Worm (Caenorhabditis elegans) whole organism, young adult: ENCODE data around the gene F59A6.2.

Experiments
- F23B12.7 ChIP-seq: sonication (generic microtip); optimal IDR thresholded peaks from 2 replicates; lab custom pipeline; 2017; ENCODE audit warnings: missing genetic modification characterization, mild to moderate bottlenecking, missing compliant biosample characterization, antibody characterized with exemption, moderate library complexity; ENCODE audit not compliant: insufficient read depth
- F37B4.10 ChIP-seq: fragments of 200-800 bp; sonication (Bioruptor generic); IDR thresholded peaks from 2 replicates; pipeline ENCODE4 v1.3.6; 2022; ENCODE audit warnings: missing genetic modification characterization, missing compliant biosample characterization
- T26A5.8 ChIP-seq: sonication (generic microtip); optimal IDR thresholded peaks from 2 replicates; lab custom pipeline; 2016; ENCODE audit warnings: missing genetic modification characterization, missing compliant biosample characterization
- Y53F4B.3 ChIP-seq: fragments of 200-800 bp; sonication (Bioruptor generic); IDR thresholded peaks from 2 replicates; pipeline ENCODE4 v1.3.6; 2022; ENCODE audit warnings: missing genetic modification reagents, missing genetic modification characterization, missing compliant biosample characterization
- Y53G8AR.9 ChIP-seq: fragments of 200-800 bp; sonication (Bioruptor generic); conservative IDR thresholded peaks from 2 replicates; pipeline ENCODE4 v1.3.6; 2022; ENCODE audit warnings: missing genetic modification reagents, missing genetic modification characterization, missing compliant biosample characterization
- aptf-3 ChIP-seq: fragments of 200-800 bp; sonication (Bioruptor generic); IDR thresholded peaks from 2 replicates; pipeline ENCODE4 v1.3.6; 2022; ENCODE audit warnings: missing genetic modification characterization, missing compliant biosample characterization
- atf-7 ChIP-seq: sonication (generic microtip); optimal IDR thresholded peaks from 2 replicates; lab custom pipeline; 2017; ENCODE audit warnings: mild to moderate bottlenecking, missing genetic modification characterization, missing compliant biosample characterization
- cebp-1 ChIP-seq, 2 experiments: fragments of 200-800 bp in 1 of 2; sonication (Bioruptor generic) in 1 of 2; sonication (generic microtip) in 1 of 2; IDR thresholded peaks in 1 of 2; optimal IDR thresholded peaks in 1 of 2; 2 replicates each; pipeline versions ENCODE4 v1.3.6 to Lab custom; 2017 to 2022; ENCODE audit warnings: missing compliant biosample characterization in 2 of 2, missing genetic modification characterization in 2 of 2, mild to moderate bottlenecking in 1 of 2, missing genetic modification reagents in 1 of 2, moderate library complexity in 1 of 2
- cebp-2 ChIP-seq: fragments of 200-800 bp; sonication (Bioruptor generic); IDR thresholded peaks from 2 replicates; pipeline ENCODE4 v1.3.6; 2022; ENCODE audit warnings: missing genetic modification characterization, missing compliant biosample characterization
- ceh-40 ChIP-seq: fragments of 200-800 bp; sonication (Bioruptor generic); IDR thresholded peaks from 2 replicates; pipeline ENCODE4 v1.3.6; 2022; ENCODE audit warnings: missing genetic modification characterization, missing compliant biosample characterization
- ceh-79 ChIP-seq: sonication (generic microtip); optimal IDR thresholded peaks from 2 replicates; lab custom pipeline; 2017; ENCODE audit warnings: mild to moderate bottlenecking, missing genetic modification characterization, missing compliant biosample characterization
- gei-17 ChIP-seq: fragments of 200-800 bp; sonication (Bioruptor generic); optimal IDR thresholded peaks from 2 replicates; lab custom pipeline; 2018; ENCODE audit warnings: mild to moderate bottlenecking, missing genetic modification characterization, missing compliant biosample characterization
- hlh-12 ChIP-seq: sonication (generic microtip); optimal IDR thresholded peaks from 2 replicates; lab custom pipeline; 2016; ENCODE audit warnings: missing genetic modification characterization, missing compliant biosample characterization
- hmg-1.2 ChIP-seq: fragments of 200-800 bp; sonication (Bioruptor generic); IDR thresholded peaks from 2 replicates; pipeline ENCODE4 v1.3.6; 2022; ENCODE audit warnings: missing genetic modification reagents, missing genetic modification characterization, missing compliant biosample characterization
- hsf-1 ChIP-seq: fragments of 200-800 bp; sonication (Bioruptor generic); IDR thresholded peaks from 2 replicates; pipeline ENCODE4 v1.3.6; 2022; ENCODE audit warnings: missing genetic modification reagents, missing genetic modification characterization, missing compliant biosample characterization
- lin-26 ChIP-seq: fragments of 200-800 bp; sonication (Bioruptor generic); IDR thresholded peaks from 2 replicates; pipeline ENCODE4 v1.3.6; 2022; ENCODE audit warnings: missing genetic modification reagents, missing genetic modification characterization, missing compliant biosample characterization
- lsl-1 ChIP-seq: fragments of 200-800 bp; sonication (Bioruptor generic); optimal IDR thresholded peaks from 2 replicates; lab custom pipeline; 2018; ENCODE audit warnings: mild to moderate bottlenecking, missing genetic modification characterization, moderate library complexity, missing compliant biosample characterization
- madf-6 ChIP-seq: fragments of 200-800 bp; sonication (Bioruptor generic); IDR thresholded peaks from 2 replicates; pipeline ENCODE4 v1.3.6; 2022; ENCODE audit warnings: missing genetic modification reagents, missing genetic modification characterization, missing compliant biosample characterization
- nfyb-1 ChIP-seq: fragments of 200-800 bp; sonication (Bioruptor generic); IDR thresholded peaks from 2 replicates; pipeline ENCODE4 v1.3.6; 2022; ENCODE audit warnings: missing genetic modification reagents, missing genetic modification characterization, missing compliant biosample characterization
- nhr-27 ChIP-seq: fragments of 200-800 bp; sonication (Bioruptor generic); optimal IDR thresholded peaks from 2 replicates; lab custom pipeline; 2018; ENCODE audit warnings: mild to moderate bottlenecking, missing genetic modification characterization, moderate library complexity, missing compliant biosample characterization
- nhr-90 ChIP-seq: sonication (generic microtip); optimal IDR thresholded peaks from 2 replicates; lab custom pipeline; 2016; ENCODE audit warnings: missing genotype, mild to moderate bottlenecking, missing genetic modification characterization, missing compliant biosample characterization
- pbrm-1 ChIP-seq: fragments of 200-800 bp; sonication (Bioruptor generic); IDR thresholded peaks from 2 replicates; pipeline ENCODE4 v1.3.6; 2022; ENCODE audit warnings: missing genetic modification reagents, missing genetic modification characterization, missing compliant biosample characterization
- sdz-38 ChIP-seq: sonication (generic microtip); optimal IDR thresholded peaks from 2 replicates; lab custom pipeline; 2016; ENCODE audit warnings: missing genotype, missing genetic modification characterization, missing compliant biosample characterization
- sea-2 ChIP-seq: fragments of 200-800 bp; sonication (Bioruptor generic); IDR thresholded peaks from 2 replicates; pipeline ENCODE4 v1.3.6; 2022; ENCODE audit warnings: missing genetic modification characterization, missing compliant biosample characterization
- tlf-1 ChIP-seq: fragments of 200-800 bp; sonication (Bioruptor generic); optimal IDR thresholded peaks from 2 replicates; lab custom pipeline; 2018; ENCODE audit warnings: mild to moderate bottlenecking, missing genetic modification characterization, missing compliant biosample characterization
- unc-130 ChIP-seq: sonication (generic microtip); optimal IDR thresholded peaks from 2 replicates; lab custom pipeline; 2016; ENCODE audit warnings: missing genetic modification reagents, missing genetic modification characterization, missing compliant biosample characterization
- xnd-1 ChIP-seq: sonication (generic microtip); optimal IDR thresholded peaks from 2 replicates; lab custom pipeline; 2016; ENCODE audit warnings: missing genotype, missing genetic modification reagents, missing genetic modification characterization, missing compliant biosample characterization
- zim-3 ChIP-seq: sonication (generic microtip); optimal IDR thresholded peaks from 2 replicates; lab custom pipeline; 2017; ENCODE audit warnings: mild to moderate bottlenecking, missing genetic modification characterization, moderate library complexity, missing compliant biosample characterization
- ztf-26 ChIP-seq: sonication (generic microtip); optimal IDR thresholded peaks from 2 replicates; lab custom pipeline; 2017; ENCODE audit warnings: missing genetic modification characterization, missing compliant biosample characterization
- ztf-28 ChIP-seq: fragments of 200-800 bp; sonication (Bioruptor generic); IDR thresholded peaks from 2 replicates; pipeline ENCODE4 v1.3.6; 2022; ENCODE audit warnings: missing genetic modification reagents, missing genetic modification characterization, missing compliant biosample characterization
- ztf-6 ChIP-seq: fragments of 200-800 bp; sonication (Bioruptor generic); IDR thresholded peaks from 2 replicates; pipeline ENCODE4 v1.3.6; 2022; ENCODE audit warnings: missing genetic modification reagents, missing genetic modification characterization, missing compliant biosample characterization

The F59A6.2 gene

DNA sequence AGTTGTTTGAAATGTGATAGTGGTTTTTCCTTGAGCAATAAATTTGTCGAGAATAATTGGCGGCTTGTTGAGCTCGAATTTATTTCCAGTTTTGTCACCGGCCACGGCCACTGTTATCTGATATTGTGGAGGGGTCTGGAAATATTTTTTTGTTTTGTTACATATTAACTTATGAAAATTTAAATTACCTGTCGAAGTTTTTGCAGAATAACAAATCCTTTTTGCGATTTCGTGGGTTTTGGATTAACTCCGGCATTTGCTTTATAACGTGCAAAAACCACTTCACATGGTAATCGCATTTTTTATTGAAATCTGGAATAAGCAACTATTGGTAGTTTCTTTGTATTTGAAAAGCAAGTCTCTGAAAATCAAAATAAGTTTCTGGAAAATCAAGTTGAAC, 21.6 kb downstream of the F59A6.2 start, which contains the start of gene lrr-1:
Gene lrr-1, minus strand, starts transcription at position 312 of the 400 bp plus-strand sequence.
- peak; percentile 43; the same call in 1 of the 2 replicates for TF ChIP-seq madf-6 (GFP tag; lab: Robert Waterston, UW)
- TF ChIP-seq lin-26: no peak

DNA sequence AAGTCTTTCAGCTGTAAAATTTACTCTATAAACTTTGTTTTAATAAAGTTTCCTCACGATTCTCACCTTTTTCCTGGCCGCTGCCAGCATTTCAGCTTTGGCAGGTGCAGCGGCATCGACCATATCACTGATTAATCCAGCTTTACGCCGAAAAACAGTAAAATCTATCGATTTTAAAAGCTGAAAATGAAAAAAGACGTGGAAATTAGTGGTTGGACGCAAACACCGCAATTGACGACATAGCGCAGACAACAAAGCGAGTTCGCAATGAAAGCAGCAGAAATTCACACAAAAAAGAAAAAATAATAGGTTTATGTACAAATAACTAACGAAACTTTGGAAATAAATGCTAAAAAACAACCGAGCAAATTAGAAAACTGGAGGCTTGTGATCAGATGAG, 25.4 kb downstream of the F59A6.2 start, which contains the start of gene golg-2:
Gene golg-2, minus strand, starts transcription at position 180 of the 400 bp plus-strand sequence.
- peak; percentile 18 for TF ChIP-seq F23B12.7 (tag; lab: Kevin White, UChicago)
- no peak for TF ChIP-seq sea-2 (GFP tag; lab: Robert Waterston, UW)
- no peak for TF ChIP-seq ztf-28 (GFP tag; lab: Robert Waterston, UW)
- TF ChIP-seq, all 124 proteins: peak for 1

DNA sequence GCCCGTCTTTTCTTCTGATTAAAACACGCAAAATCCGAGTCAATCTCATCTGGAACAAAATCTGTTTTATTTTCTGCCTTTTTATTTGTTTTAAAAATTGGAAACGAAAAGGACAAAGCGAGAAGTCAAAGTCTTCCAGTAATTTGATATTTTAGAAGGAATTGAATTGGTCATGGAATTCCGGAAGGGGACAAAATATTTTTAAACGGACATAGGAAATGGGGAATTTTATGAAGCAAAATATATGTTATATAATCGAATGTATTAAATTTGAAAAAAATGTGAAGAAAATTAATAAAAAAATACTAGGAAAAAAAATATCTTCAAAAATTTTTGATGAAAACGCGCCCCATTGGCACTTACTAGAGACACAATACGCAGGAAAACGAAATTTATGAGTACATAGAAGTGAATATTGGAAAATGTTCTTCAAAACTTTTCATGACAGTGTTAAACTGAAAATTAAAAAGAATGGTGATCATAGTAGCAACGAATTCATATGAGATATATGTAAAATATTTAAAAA, 26.2 kb downstream of the F59A6.2 start, which contains the start of gene F33G12.7:
Gene F33G12.7, minus strand, starts transcription at position 51 of the 526 bp plus-strand sequence.
- TF ChIP-seq hlh-12 (tag; lab: Kevin White, UChicago) (no peak), lsl-1 (peak; percentile 16), gei-17 (GFP tag; lab: Kevin White, UChicago) (no peak), nfyb-1 (no peak)
- TF ChIP-seq, all 124 proteins: peak for 1

DNA sequence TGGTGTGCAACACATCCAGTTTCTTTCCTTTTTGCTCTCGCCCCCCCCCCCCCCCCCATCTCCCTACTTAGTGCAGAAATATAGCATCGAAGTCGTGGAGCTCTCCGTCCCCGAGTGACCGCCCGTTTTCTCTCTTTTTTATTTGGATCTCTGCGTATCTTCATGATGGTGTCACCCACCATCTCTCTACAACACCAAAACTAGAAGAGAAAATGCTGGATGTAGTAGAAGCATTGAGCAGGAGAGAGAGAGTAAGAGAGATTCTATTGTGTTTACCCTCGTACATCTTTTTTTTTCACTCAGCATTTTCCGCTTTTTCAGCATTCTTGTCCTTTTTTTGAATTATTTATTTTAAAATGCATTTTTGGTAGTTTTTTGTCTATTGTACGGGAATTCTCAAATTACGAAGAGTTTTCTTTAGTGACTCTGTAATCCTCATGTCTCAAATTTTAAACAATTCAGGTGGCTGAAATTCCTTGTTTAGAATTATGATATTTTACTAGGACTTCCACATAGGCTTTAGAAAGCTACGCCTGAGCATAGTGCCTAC, 28.0 kb downstream of the F59A6.2 start:
- TF ChIP-seq sea-2 (GFP tag; lab: Robert Waterston, UW) (no peak), atf-7 (no peak), T26A5.8 (tag; lab: Kevin White, UChicago) (no peak), F37B4.10 (GFP tag; lab: Robert Waterston, UW) (no peak), ceh-40 (GFP tag; lab: Robert Waterston, UW) (no peak), cebp-2 (GFP tag; lab: Robert Waterston, UW) (no peak)
- TF ChIP-seq, all 124 proteins: peak for 0

DNA sequence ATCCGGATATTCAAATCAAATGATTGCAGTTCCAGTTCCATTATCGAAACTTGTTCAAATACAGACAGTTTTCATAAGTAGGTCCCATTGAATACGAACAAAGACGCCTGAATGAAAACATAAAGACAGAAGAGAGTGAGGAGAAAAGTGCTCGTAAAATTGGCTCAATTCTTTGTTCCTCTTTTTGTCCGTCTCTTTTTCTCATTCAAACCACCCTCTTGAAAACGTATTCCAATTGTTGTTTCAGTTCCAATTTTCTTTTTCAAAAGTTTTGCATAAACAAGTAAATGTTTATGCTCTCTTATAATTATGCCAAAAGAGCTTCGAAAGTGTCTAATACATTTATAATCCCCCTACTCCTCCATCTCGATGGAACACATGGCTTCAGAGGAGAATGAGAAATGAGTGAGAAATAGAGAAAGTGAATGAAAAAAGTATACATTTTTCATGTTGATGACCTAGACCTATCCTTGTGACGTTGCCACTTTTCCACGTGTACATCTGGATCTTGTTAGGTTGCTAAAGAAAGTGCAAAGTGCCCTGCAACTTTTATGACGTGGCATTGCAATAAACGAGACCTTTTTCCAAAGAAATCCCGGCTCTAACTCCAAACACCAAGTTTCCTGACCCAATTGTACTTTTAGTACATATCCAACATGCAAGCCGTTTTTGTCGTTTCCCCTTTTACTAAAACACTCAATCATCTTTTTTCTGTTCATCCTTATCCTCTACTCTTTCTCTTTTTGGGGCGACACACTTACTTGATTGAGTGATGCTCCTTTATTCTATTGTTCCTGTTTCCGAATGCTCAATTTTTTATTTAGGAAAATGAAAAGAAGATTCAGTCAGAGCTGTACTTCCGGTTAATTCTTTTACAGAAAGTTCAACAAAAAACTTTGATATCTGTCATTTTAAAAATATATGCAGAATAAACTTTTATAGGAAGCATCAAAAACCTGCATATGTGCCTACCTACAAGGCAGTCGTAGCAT, 32.0 kb downstream of the F59A6.2 start:
- no peak for TF ChIP-seq Y53F4B.3 (GFP tag; lab: Robert Waterston, UW)

DNA sequence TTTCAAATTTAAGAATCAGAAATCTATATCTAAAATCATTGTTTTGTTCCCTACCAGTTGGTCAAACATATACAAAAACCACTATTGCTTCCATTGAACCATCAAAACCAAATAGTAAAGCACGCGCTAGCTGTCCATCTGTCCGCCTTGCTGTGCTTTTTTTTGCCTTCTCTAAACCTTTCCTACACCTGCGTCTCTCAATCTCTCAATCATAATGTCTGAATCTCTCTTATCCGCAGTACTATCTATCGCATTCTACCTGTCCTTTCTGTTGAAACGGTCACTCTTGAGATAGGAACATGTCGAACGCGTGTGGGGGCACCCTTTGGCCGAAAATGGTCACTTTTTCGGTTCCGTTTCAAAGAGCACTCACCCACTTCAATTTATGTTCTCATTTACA, 32.8 kb downstream of the F59A6.2 start:
- TF ChIP-seq zim-3: no peak
- TF ChIP-seq cebp-1 (GFP tag; IDR thresholded peaks at IDR 0.05; lab: Robert Waterston, UW): no peak
- peak; percentile 19 for TF ChIP-seq cebp-1 (tag; optimal IDR thresholded peaks at IDR 0.05; lab: Kevin White, UChicago)
- peak; percentile 70; the same call in 1 of the 2 replicates for TF ChIP-seq hmg-1.2 (GFP tag; lab: Robert Waterston, UW)

DNA sequence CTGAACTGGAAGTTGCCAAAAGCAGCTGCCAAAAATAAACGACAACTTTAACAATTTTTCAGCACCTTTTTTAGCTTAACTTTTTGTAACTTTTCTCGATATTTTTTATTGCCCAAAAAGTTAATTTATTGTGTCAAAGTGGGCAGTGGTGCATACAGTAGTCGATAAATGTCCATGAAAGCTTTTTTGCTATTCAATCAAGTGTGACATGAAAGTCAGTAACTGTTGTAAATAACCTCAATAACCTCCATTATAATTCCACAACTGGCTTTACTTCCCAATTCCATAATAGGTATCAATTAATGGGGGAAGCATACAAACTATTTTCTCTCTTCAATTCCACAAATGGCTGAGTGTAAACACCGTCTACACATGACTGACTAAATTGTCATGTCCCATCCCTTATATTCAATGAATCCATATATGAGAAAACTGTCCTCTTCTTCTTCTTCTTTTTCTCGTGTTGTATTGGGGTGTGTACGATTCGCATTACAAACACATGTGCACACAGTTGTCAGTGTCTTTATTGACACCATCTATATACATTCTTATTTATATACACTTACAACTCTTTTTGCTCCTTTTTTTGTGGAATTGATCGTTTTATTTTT, 33.8 kb downstream of the F59A6.2 start:
- TF ChIP-seq nhr-27 (tag; lab: Kevin White, UChicago) (no peak), xnd-1 (tag; lab: Kevin White, UChicago) (no peak), unc-130 (GFP tag; lab: Kevin White, UChicago) (no peak), ztf-6 (GFP tag; lab: Robert Waterston, UW) (no peak), sdz-38 (no peak), Y53G8AR.9 (GFP tag; lab: Robert Waterston, UW) (no peak), ceh-79 (tag; lab: Kevin White, UChicago) (no peak), aptf-3 (GFP tag; lab: Robert Waterston, UW) (no peak), nhr-90 (tag; lab: Kevin White, UChicago) (no peak), pbrm-1 (no peak), hsf-1 (GFP tag; lab: Robert Waterston, UW) (no peak), ztf-26 (no peak), tlf-1 (no peak)
